Fruit fly (Drosophila melanogaster) S2 (cell line): ENCODE data around the gene CG17717.

ENCODE experiments used
- CG8478 ChIP-seq: fragments of >200 bp; optimal IDR thresholded peaks from 2 replicates; lab custom pipeline; 2018
- CTCF ChIP-seq, 2 experiments: fragments of >200 bp; optimal IDR thresholded peaks; 2 replicates each; lab custom pipeline; 2018

DNA sequence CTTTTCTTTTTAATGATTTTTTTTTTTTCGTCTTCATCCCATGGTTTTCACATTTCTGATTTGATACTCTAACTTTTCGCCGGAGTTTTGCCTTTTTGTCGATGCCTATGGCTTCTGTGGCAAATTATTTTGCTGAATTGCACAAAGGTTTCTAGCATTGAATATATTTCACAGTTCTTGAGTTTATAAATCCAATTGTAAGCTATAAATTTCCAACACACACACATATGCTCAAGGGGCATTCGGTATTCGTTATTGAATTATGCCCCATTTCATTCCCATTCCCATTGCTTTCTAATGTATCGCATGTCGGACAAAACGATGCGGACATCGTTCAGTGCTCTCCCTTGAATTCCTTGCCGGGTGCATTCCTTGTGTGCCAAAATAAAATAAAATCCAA lies 26.4 kb downstream of the CG17717 start:
- TF ChIP-seq CG8478 (lab: Kevin White, UChicago) (no peak), CTCF (optimal IDR thresholded peaks at IDR 0.05; lab: Kevin White, UChicago) (no peak)
